Worm (Caenorhabditis elegans) whole organism, L4 larva: Measurements from ENCODE around the gene chil-11.
A peak's percentile ranks its signal among the peaks of the same experiment; 100 is the strongest.

Experiments used
- T26A8.4 ChIP-seq: fragments of 200-800 bp; sonication (Bioruptor generic); IDR thresholded peaks from 2 replicates; pipeline ENCODE4 v1.3.6; 2022; ENCODE audit warnings: missing genetic modification characterization, missing compliant biosample characterization
- Y75B8A.6 ChIP-seq: fragments of 200-800 bp; sonication (Bioruptor generic); IDR thresholded peaks from 2 replicates; pipeline ENCODE4 v1.3.6; 2022; ENCODE audit warnings: missing genetic modification reagents, missing genetic modification characterization, missing compliant biosample characterization
- aly-2 ChIP-seq: sonication (generic microtip); optimal IDR thresholded peaks from 2 replicates; lab custom pipeline; 2018; ENCODE audit warnings: missing biosample characterization, missing genetic modification characterization
- ama-1 ChIP-seq: fragments of 150-350 bp; optimal IDR thresholded peaks from 2 replicates; lab custom pipeline; 2014; ENCODE audit warnings: inconsistent platforms, mixed read lengths
- arid-1 ChIP-seq: fragments of 200-800 bp; sonication (Bioruptor generic); conservative IDR thresholded peaks from 2 replicates; pipeline ENCODE4 v1.3.6; 2022; ENCODE audit warnings: missing genetic modification reagents, missing genetic modification characterization, missing compliant biosample characterization
- ceh-28 ChIP-seq: fragments of 150-350 bp; optimal IDR thresholded peaks from 2 replicates; lab custom pipeline; 2014; ENCODE audit warnings: missing biosample characterization, missing genetic modification reagents, missing genetic modification characterization
- daf-16 ChIP-seq, 3 experiments: sonication (generic microtip); optimal IDR thresholded peaks; 2 replicates each; lab custom pipeline; 2016 to 2017; ENCODE audit warnings: missing genetic modification characterization in 3 of 3, missing genetic modification reagents in 3 of 3, mild to moderate bottlenecking in 2 of 3, missing compliant biosample characterization in 2 of 3, missing biosample characterization in 1 of 3, moderate library complexity in 1 of 3
- dmd-6 ChIP-seq: fragments of 200-800 bp; sonication (Bioruptor generic); IDR thresholded peaks from 2 replicates; pipeline ENCODE4 v1.3.6; 2022; ENCODE audit warnings: missing genetic modification reagents, missing genetic modification characterization, missing compliant biosample characterization
- dmd-8 ChIP-seq: fragments of 200-800 bp; sonication (Bioruptor generic); IDR thresholded peaks from 2 replicates; pipeline ENCODE4 v1.3.6; 2022; ENCODE audit warnings: missing genetic modification characterization, missing compliant biosample characterization
- dpl-1 ChIP-seq: fragments of 150-350 bp; optimal IDR thresholded peaks from 2 replicates; lab custom pipeline; 2014; ENCODE audit warnings: missing biosample characterization, missing genetic modification reagents, missing genetic modification characterization
- dve-1 ChIP-seq: sonication (generic microtip); optimal IDR thresholded peaks from 2 replicates; lab custom pipeline; 2017; ENCODE audit warnings: antibody characterized with exemption, mild to moderate bottlenecking, missing genetic modification characterization, missing compliant biosample characterization; ENCODE audit not compliant: insufficient read depth
- hlh-11 ChIP-seq: fragments of 200-800 bp; sonication (Bioruptor generic); optimal IDR thresholded peaks from 2 replicates; lab custom pipeline; 2018; ENCODE audit warnings: mild to moderate bottlenecking, missing genetic modification characterization, missing compliant biosample characterization
- hlh-30 ChIP-seq: sonication (generic microtip); optimal IDR thresholded peaks from 2 replicates; lab custom pipeline; 2017; ENCODE audit warnings: antibody characterized with exemption, mild to moderate bottlenecking, missing genetic modification characterization, missing compliant biosample characterization; ENCODE audit not compliant: insufficient read depth
- lim-7 ChIP-seq: fragments of 200-800 bp; sonication (Bioruptor generic); IDR thresholded peaks from 2 replicates; pipeline ENCODE4 v1.3.6; 2022; ENCODE audit warnings: missing genetic modification characterization, missing compliant biosample characterization
- lin-1 ChIP-seq: fragments of 200-800 bp; sonication (Bioruptor generic); IDR thresholded peaks from 2 replicates; pipeline ENCODE4 v1.3.6; 2022; ENCODE audit warnings: missing genetic modification reagents, missing genetic modification characterization, missing compliant biosample characterization
- lin-15B ChIP-seq: fragments of 150-350 bp; sonication (generic microtip); optimal IDR thresholded peaks from 3 replicates; lab custom pipeline; 2014; ENCODE audit warnings: missing biosample characterization, missing genetic modification characterization
- lin-38 ChIP-seq: fragments of 200-800 bp; sonication (Bioruptor generic); IDR thresholded peaks from 2 replicates; pipeline ENCODE4 v1.3.6; 2022; ENCODE audit warnings: missing genetic modification reagents, missing genetic modification characterization, missing compliant biosample characterization
- lin-39 ChIP-seq: fragments of 150-350 bp; optimal IDR thresholded peaks from 2 replicates; lab custom pipeline; 2014; ENCODE audit warnings: missing biosample characterization, missing genetic modification reagents, missing genetic modification characterization
- lir-3 ChIP-seq: sonication (generic microtip); optimal IDR thresholded peaks from 2 replicates; lab custom pipeline; 2016; ENCODE audit warnings: mild to moderate bottlenecking, missing genetic modification characterization, missing compliant biosample characterization
- mdl-1 ChIP-seq, 2 experiments: fragments of 150-350 bp in 1 of 2; sonication (generic microtip) in 1 of 2; optimal IDR thresholded peaks; 2 replicates each; lab custom pipeline; 2014 to 2017; ENCODE audit warnings: missing biosample characterization in 2 of 2, missing genetic modification characterization in 2 of 2
- mdt-29 ChIP-seq: fragments of 200-800 bp; sonication (Bioruptor generic); IDR thresholded peaks from 2 replicates; pipeline ENCODE4 v1.3.6; 2022; ENCODE audit warnings: missing genetic modification reagents, missing genetic modification characterization, missing compliant biosample characterization
- mep-1 ChIP-seq: fragments of 150-350 bp; sonication (generic microtip); optimal IDR thresholded peaks from 3 replicates; lab custom pipeline; 2014; ENCODE audit warnings: missing biosample characterization, missing genetic modification characterization
- mxl-2 ChIP-seq: fragments of 200-800 bp; sonication (Bioruptor generic); conservative IDR thresholded peaks from 2 replicates; pipeline ENCODE4 v1.3.6; 2022; ENCODE audit warnings: missing genetic modification reagents, missing genetic modification characterization, missing compliant biosample characterization
- nhr-102 ChIP-seq: sonication (generic microtip); optimal IDR thresholded peaks from 2 replicates; lab custom pipeline; 2016; ENCODE audit warnings: mild to moderate bottlenecking, missing genetic modification characterization, moderate library complexity, missing compliant biosample characterization
- nhr-111 ChIP-seq: fragments of 200-800 bp; sonication (Bioruptor generic); optimal IDR thresholded peaks from 2 replicates; lab custom pipeline; 2018; ENCODE audit warnings: mild to moderate bottlenecking, missing genetic modification characterization, missing compliant biosample characterization
- nhr-237 ChIP-seq: sonication (generic microtip); optimal IDR thresholded peaks from 2 replicates; lab custom pipeline; 2017; ENCODE audit warnings: missing biosample characterization, missing genetic modification characterization
- nhr-25 ChIP-seq: sonication (generic microtip); optimal IDR thresholded peaks from 2 replicates; lab custom pipeline; 2017; ENCODE audit warnings: missing genetic modification characterization, mild to moderate bottlenecking, missing compliant biosample characterization, antibody characterized with exemption, moderate library complexity, borderline replicate concordance; ENCODE audit not compliant: insufficient read depth
- nhr-28 ChIP-seq: fragments of 150-350 bp; optimal IDR thresholded peaks from 2 replicates; lab custom pipeline; 2014; ENCODE audit warnings: missing biosample characterization, missing genetic modification characterization
- nhr-48 ChIP-seq: sonication (generic microtip); optimal IDR thresholded peaks from 2 replicates; lab custom pipeline; 2016; ENCODE audit warnings: mild to moderate bottlenecking, missing genetic modification characterization, missing compliant biosample characterization
- nhr-6 ChIP-seq: fragments of 150-350 bp; optimal IDR thresholded peaks from 2 replicates; lab custom pipeline; 2014; ENCODE audit warnings: missing biosample characterization, missing genetic modification characterization
- nhr-76 ChIP-seq: fragments of 150-350 bp; optimal IDR thresholded peaks from 2 replicates; lab custom pipeline; 2014; ENCODE audit warnings: missing biosample characterization, missing genetic modification characterization
- nhr-77 ChIP-seq: fragments of 150-350 bp; optimal IDR thresholded peaks from 2 replicates; lab custom pipeline; 2014; ENCODE audit warnings: missing biosample characterization, missing genetic modification characterization
- pha-4 ChIP-seq, 2 experiments: fragments of 150-350 bp in 1 of 2; fragments of 200-800 bp in 1 of 2; sonication (Bioruptor generic) in 1 of 2; IDR thresholded peaks in 1 of 2; optimal IDR thresholded peaks in 1 of 2; 2 replicates each; pipeline versions ENCODE4 v1.3.6 to Lab custom; 2014 to 2022; ENCODE audit warnings: missing genetic modification characterization in 2 of 2, missing genetic modification reagents in 2 of 2, missing biosample characterization in 1 of 2, missing compliant biosample characterization in 1 of 2
- php-3 ChIP-seq: fragments of 200-800 bp; sonication (Bioruptor generic); IDR thresholded peaks from 2 replicates; pipeline ENCODE4 v1.3.6; 2022; ENCODE audit warnings: missing genetic modification reagents, missing genetic modification characterization, missing compliant biosample characterization
- pqm-1 ChIP-seq: sonication (generic microtip); optimal IDR thresholded peaks from 2 replicates; lab custom pipeline; 2017; ENCODE audit warnings: missing biosample characterization, missing genetic modification characterization
- saeg-2 ChIP-seq: fragments of 200-800 bp; sonication (Bioruptor generic); IDR thresholded peaks from 2 replicates; pipeline ENCODE4 v1.3.6; 2022; ENCODE audit warnings: missing genetic modification reagents, missing genetic modification characterization, missing compliant biosample characterization
- set-16 ChIP-seq: fragments of 200-800 bp; sonication (Bioruptor generic); IDR thresholded peaks from 2 replicates; pipeline ENCODE4 v1.3.6; 2022; ENCODE audit warnings: missing genetic modification reagents, missing genetic modification characterization, missing compliant biosample characterization
- skn-1 ChIP-seq: fragments of 150-350 bp; optimal IDR thresholded peaks from 2 replicates; lab custom pipeline; 2014; ENCODE audit warnings: missing biosample characterization, missing genetic modification characterization
- snpc-4 ChIP-seq: fragments of 150-350 bp; optimal IDR thresholded peaks from 2 replicates; lab custom pipeline; 2014; ENCODE audit warnings: missing biosample characterization, missing genetic modification characterization
- spr-1 ChIP-seq: sonication (generic microtip); optimal IDR thresholded peaks from 2 replicates; lab custom pipeline; 2016; ENCODE audit warnings: mild to moderate bottlenecking, missing genetic modification characterization, missing compliant biosample characterization
- spr-3 ChIP-seq: fragments of 200-800 bp; sonication (Bioruptor generic); optimal IDR thresholded peaks from 2 replicates; lab custom pipeline; 2018; ENCODE audit warnings: mild to moderate bottlenecking, missing genetic modification characterization, missing compliant biosample characterization
- tra-1 ChIP-seq: fragments of 200-800 bp; sonication (Bioruptor generic); IDR thresholded peaks from 2 replicates; pipeline ENCODE4 v1.3.6; 2022; ENCODE audit warnings: missing genetic modification reagents, missing genetic modification characterization, missing compliant biosample characterization
- vab-7 ChIP-seq: fragments of 200-800 bp; sonication (Bioruptor generic); IDR thresholded peaks from 2 replicates; pipeline ENCODE4 v1.3.6; 2022; ENCODE audit warnings: missing genetic modification reagents, missing genetic modification characterization, missing compliant biosample characterization
- zip-11 ChIP-seq: fragments of 200-800 bp; sonication (Bioruptor generic); IDR thresholded peaks from 2 replicates; pipeline ENCODE4 v1.3.6; 2022; ENCODE audit warnings: missing genetic modification characterization, missing compliant biosample characterization

chil-11 gene

DNA sequence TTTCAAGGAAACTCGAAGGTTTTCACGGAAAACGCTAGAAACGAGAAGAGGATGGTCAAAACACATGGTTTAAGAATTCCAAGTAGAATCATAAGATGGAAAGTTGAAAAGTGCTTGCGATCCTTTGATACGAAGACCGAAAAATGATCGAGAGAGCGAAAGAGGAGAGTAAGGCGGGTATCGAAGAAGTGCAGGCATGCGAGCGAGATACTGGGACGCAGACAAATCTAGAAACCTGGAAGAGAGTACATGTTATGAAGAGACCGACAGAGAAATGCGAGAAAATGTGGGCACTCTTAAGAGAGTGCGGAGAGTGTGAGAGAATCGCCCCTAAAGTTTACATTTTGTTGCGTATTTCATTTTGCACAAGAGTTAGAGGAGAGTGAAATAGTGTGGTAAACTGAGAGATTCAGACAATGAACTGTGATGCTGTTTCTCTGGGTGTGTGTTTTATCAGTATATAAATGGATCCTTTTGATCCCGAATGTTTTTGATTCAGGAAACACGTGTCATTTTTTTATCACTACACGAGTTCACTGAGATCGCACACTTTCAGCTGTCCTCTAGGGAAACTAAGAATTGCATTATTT, 12.9 kb downstream of the chil-11 start (continued):
- TF ChIP-seq hlh-11 (tag; lab: Kevin White, UChicago) = peak; percentile 92
- TF ChIP-seq snpc-4 = no peak
- no peak for TF ChIP-seq lim-7 (GFP tag; lab: Robert Waterston, UW)
- TF ChIP-seq aly-2 (tag; lab: Kevin White, UChicago) = no peak
- TF ChIP-seq nhr-77 (tag; lab: Kevin White, UChicago) = peak; percentile 82
- peak; percentile 57 for TF ChIP-seq nhr-28
- no peak for TF ChIP-seq set-16 (GFP tag; lab: Robert Waterston, UW)
- peak; percentile 43; the same call in 1 of the 2 replicates for TF ChIP-seq lin-38 (GFP tag; lab: Robert Waterston, UW)
- TF ChIP-seq spr-1 (tag; lab: Kevin White, UChicago) = peak; percentile 30
- TF ChIP-seq nhr-102 (tag; lab: Kevin White, UChicago) = peak; percentile 76
- TF ChIP-seq dpl-1 (GFP tag; lab: Kevin White, UChicago) = peak; percentile 35
- peak; percentile 54 for TF ChIP-seq T26A8.4
- TF ChIP-seq Y75B8A.6 (GFP tag; lab: Robert Waterston, UW) = 0 out of 2 replicates have a peak, but pooled peaks have one; percentile 40
- peak; percentile 85 for TF ChIP-seq nhr-6 (tag; lab: Kevin White, UChicago)
- TF ChIP-seq spr-3 = no peak
- TF ChIP-seq mxl-2 = no peak
- TF ChIP-seq dmd-8 = no peak
- 0 out of 2 replicates have a peak, but pooled peaks have one; percentile 11 for TF ChIP-seq arid-1 (GFP tag; lab: Robert Waterston, UW)

DNA sequence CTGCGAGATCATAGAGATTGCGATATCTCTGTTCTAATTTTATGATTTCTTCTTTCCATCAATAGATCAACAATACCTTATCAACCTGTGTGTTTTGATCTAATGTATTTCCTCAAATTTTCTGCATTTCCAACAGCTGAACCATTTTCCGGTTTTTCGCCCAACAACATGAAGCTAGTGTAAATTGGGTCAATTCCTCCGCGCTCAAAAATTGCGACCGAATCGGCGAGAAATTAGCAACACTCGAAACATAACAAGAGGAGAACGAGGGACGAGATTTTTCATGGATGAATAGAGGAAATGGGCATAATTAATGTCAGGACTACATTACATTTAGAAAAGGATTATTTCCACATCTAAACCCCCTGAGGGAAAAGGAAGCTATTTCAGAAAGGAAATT, 13.7 kb downstream of the chil-11 start:
- TF ChIP-seq mep-1 (tag; lab: Kevin White, UChicago) (no peak), dmd-6 (0 out of 2 replicates have a peak, but pooled peaks have one; percentile 13), saeg-2 (GFP tag; lab: Robert Waterston, UW) (no peak), nhr-111 (GFP tag; lab: Kevin White, UChicago) (no peak), nhr-48 (tag; lab: Kevin White, UChicago) (no peak), lir-3 (tag; lab: Kevin White, UChicago) (no peak), ama-1 (lab: Kevin White, UChicago) (no peak), ceh-28 (tag; lab: Kevin White, UChicago) (no peak)
- TF ChIP-seq, all 104 proteins: peak for 1

DNA sequence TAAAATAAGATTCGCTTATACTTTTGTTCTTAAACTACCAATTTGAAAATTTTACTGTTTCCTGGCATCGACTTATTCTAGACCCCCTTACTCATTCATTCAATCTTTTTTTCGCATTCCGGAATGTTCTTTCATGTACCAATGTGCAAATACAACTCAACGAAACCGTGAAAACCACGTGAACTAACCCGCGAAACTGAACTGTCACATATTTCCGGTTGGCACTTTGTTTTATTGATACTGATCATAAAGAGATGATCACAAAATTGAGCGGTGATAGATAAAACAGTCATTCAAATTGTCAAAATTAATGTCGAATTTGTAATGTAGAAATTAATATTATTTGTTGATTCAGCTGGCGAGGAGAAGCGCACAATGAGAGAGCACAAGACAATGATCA, 14.8 kb downstream of the chil-11 start:
- TF ChIP-seq mdl-1 (tag; optimal IDR thresholded peaks at IDR 0.05; lab: Kevin White, UChicago) (peak; percentile 8 to 55), lin-39 (tag; lab: Kevin White, UChicago) (no peak), lin-15B (tag; lab: Kevin White, UChicago) (no peak), mxl-2 (peak; percentile 94), lin-1 (GFP tag; lab: Robert Waterston, UW) (peak; percentile 88), pqm-1 (tag; lab: Kevin White, UChicago) (peak; percentile 49), hlh-30 (tag; lab: Kevin White, UChicago) (peak; percentile 67), dve-1 (tag; lab: Kevin White, UChicago) (peak; percentile 87), nhr-102 (tag; lab: Kevin White, UChicago) (peak; percentile 47), tra-1 (GFP tag; lab: Robert Waterston, UW) (peak; percentile 57; the same call in 1 of the 2 replicates), vab-7 (GFP tag; lab: Robert Waterston, UW) (0 out of 2 replicates have a peak, but pooled peaks have one; percentile 14), zip-11 (GFP tag; lab: Robert Waterston, UW) (no peak), nhr-48 (tag; lab: Kevin White, UChicago) (peak; percentile 82), dmd-6 (peak; percentile 97), dpl-1 (GFP tag; lab: Kevin White, UChicago) (peak; percentile 1), nhr-77 (tag; lab: Kevin White, UChicago) (peak; percentile 26), nhr-237 (tag; lab: Kevin White, UChicago) (no peak), skn-1 (tag; lab: Kevin White, UChicago) (no peak), nhr-28 (peak; percentile 56), daf-16 (GFP tag; optimal IDR thresholded peaks at IDR 0.05; lab: Kevin White, UChicago) (peak in 1 of 2 experiments; percentile 35), daf-16 (tag; optimal IDR thresholded peaks at IDR 0.05; lab: Kevin White, UChicago) (peak; percentile 86), mdt-29 (GFP tag; lab: Robert Waterston, UW) (peak; percentile 23; the same call in 1 of the 2 replicates), php-3 (GFP tag; lab: Robert Waterston, UW) (peak; percentile 93), pha-4 (GFP tag; IDR thresholded peaks at IDR 0.05; lab: Robert Waterston, UW) (0 out of 2 replicates have a peak, but pooled peaks have one; percentile 18), pha-4 (tag; optimal IDR thresholded peaks at IDR 0.05; lab: Kevin White, UChicago) (no peak), nhr-76 (tag; lab: Kevin White, UChicago) (no peak), nhr-25 (tag; lab: Kevin White, UChicago) (no peak)
